Worm (Caenorhabditis elegans) whole organism, mixed stage, embryonic: ENCODE measurements around the gene T15B7.8.

Experiments used
- M03D4.4 ChIP-seq: sonication (generic microtip); optimal IDR thresholded peaks from 2 replicates; lab custom pipeline; 2017; ENCODE audit warnings: mild to moderate bottlenecking, missing genetic modification characterization, missing compliant biosample characterization
- bed-3 ChIP-seq: fragments of 200-800 bp; sonication (Bioruptor generic); optimal IDR thresholded peaks from 3 replicates; lab custom pipeline; 2018; ENCODE audit warnings: mild to moderate bottlenecking, missing genetic modification characterization, moderate library complexity, missing compliant biosample characterization
- blmp-1 ChIP-seq: fragments of 150-350 bp; optimal IDR thresholded peaks from 2 replicates; lab custom pipeline; 2014; ENCODE audit warnings: missing biosample characterization, missing genetic modification characterization
- ceh-43 ChIP-seq: fragments of 200-800 bp; sonication (Bioruptor generic); optimal IDR thresholded peaks from 2 replicates; lab custom pipeline; 2018; ENCODE audit warnings: mild to moderate bottlenecking, missing genetic modification characterization, moderate library complexity, missing compliant biosample characterization
- ceh-83 ChIP-seq: fragments of 200-800 bp; sonication (Bioruptor generic); optimal IDR thresholded peaks from 2 replicates; lab custom pipeline; 2018; ENCODE audit warnings: mild to moderate bottlenecking, missing genetic modification characterization, missing compliant biosample characterization
- ces-1 ChIP-seq: fragments of 150-350 bp; optimal IDR thresholded peaks from 2 replicates; lab custom pipeline; 2014; ENCODE audit warnings: missing biosample characterization, missing genetic modification reagents, missing genetic modification characterization
- cnd-1 ChIP-seq: fragments of 200-800 bp; sonication (Bioruptor generic); optimal IDR thresholded peaks from 2 replicates; lab custom pipeline; 2018; ENCODE audit warnings: mild to moderate bottlenecking, missing genetic modification characterization, missing compliant biosample characterization
- drap-1 ChIP-seq: fragments of 200-800 bp; sonication (Bioruptor generic); optimal IDR thresholded peaks from 3 replicates; lab custom pipeline; 2018; ENCODE audit warnings: mild to moderate bottlenecking, missing genetic modification characterization, missing compliant biosample characterization
- elt-1 ChIP-seq: sonication (generic microtip); optimal IDR thresholded peaks from 2 replicates; lab custom pipeline; 2017; ENCODE audit warnings: missing genetic modification characterization, mild to moderate bottlenecking, missing compliant biosample characterization, antibody characterized with exemption, moderate library complexity, borderline replicate concordance; ENCODE audit not compliant: insufficient read depth
- elt-3 ChIP-seq: fragments of 150-350 bp; optimal IDR thresholded peaks from 2 replicates; lab custom pipeline; 2014; ENCODE audit warnings: missing biosample characterization, missing genetic modification characterization
- flh-1 ChIP-seq: fragments of 200-800 bp; sonication (Bioruptor generic); optimal IDR thresholded peaks from 2 replicates; lab custom pipeline; 2018; ENCODE audit warnings: mild to moderate bottlenecking, missing genetic modification characterization, moderate library complexity, missing compliant biosample characterization
- ham-2 ChIP-seq: fragments of 200-800 bp; sonication (Bioruptor generic); optimal IDR thresholded peaks from 2 replicates; lab custom pipeline; 2018; ENCODE audit warnings: mild to moderate bottlenecking, missing genetic modification characterization, missing compliant biosample characterization
- hlh-1 ChIP-seq: fragments of 150-350 bp; optimal IDR thresholded peaks from 2 replicates; lab custom pipeline; 2014; ENCODE audit warnings: missing biosample characterization, missing genetic modification reagents, missing genetic modification characterization
- lin-13 ChIP-seq: fragments of 150-350 bp; optimal IDR thresholded peaks from 2 replicates; lab custom pipeline; 2014; ENCODE audit warnings: missing biosample characterization, missing genetic modification characterization
- lin-32 ChIP-seq: fragments of 200-800 bp; sonication (Bioruptor generic); optimal IDR thresholded peaks from 2 replicates; lab custom pipeline; 2018; ENCODE audit warnings: mild to moderate bottlenecking, missing genetic modification characterization, missing compliant biosample characterization
- lsy-2 ChIP-seq: fragments of 150-350 bp; optimal IDR thresholded peaks from 2 replicates; lab custom pipeline; 2014; ENCODE audit warnings: missing biosample characterization, missing genetic modification characterization
- mab-5 ChIP-seq: fragments of 150-350 bp; optimal IDR thresholded peaks from 2 replicates; lab custom pipeline; 2014; ENCODE audit warnings: missing biosample characterization, missing genetic modification characterization
- mep-1 ChIP-seq: fragments of 150-350 bp; optimal IDR thresholded peaks from 2 replicates; lab custom pipeline; 2017; ENCODE audit warnings: missing biosample characterization, missing genetic modification reagents, missing genetic modification characterization, inconsistent platforms
- mls-2 ChIP-seq: sonication (generic microtip); optimal IDR thresholded peaks from 2 replicates; lab custom pipeline; 2016; ENCODE audit warnings: mild to moderate bottlenecking, missing genetic modification characterization, moderate library complexity, missing compliant biosample characterization
- nhr-2 ChIP-seq: fragments of 150-350 bp; optimal IDR thresholded peaks from 2 replicates; lab custom pipeline; 2014; ENCODE audit warnings: missing biosample characterization, missing genetic modification characterization
- nhr-237 ChIP-seq: fragments of 150-350 bp; optimal IDR thresholded peaks from 2 replicates; lab custom pipeline; 2014; ENCODE audit warnings: missing biosample characterization, missing genetic modification characterization
- pha-4 ChIP-seq: fragments of 150-350 bp; optimal IDR thresholded peaks from 2 replicates; lab custom pipeline; 2018; ENCODE audit warnings: missing biosample characterization, missing genetic modification reagents, missing genetic modification characterization
- sem-2 ChIP-seq: fragments of 200-800 bp; sonication (Bioruptor generic); optimal IDR thresholded peaks from 2 replicates; lab custom pipeline; 2018; ENCODE audit warnings: mild to moderate bottlenecking, missing genetic modification characterization, missing compliant biosample characterization
- snpc-4 ChIP-seq: fragments of 150-350 bp; optimal IDR thresholded peaks from 2 replicates; lab custom pipeline; 2014; ENCODE audit warnings: missing biosample characterization, missing genetic modification characterization
- sptf-1 ChIP-seq: sonication (generic microtip); optimal IDR thresholded peaks from 2 replicates; lab custom pipeline; 2017; ENCODE audit warnings: mild to moderate bottlenecking, missing genetic modification characterization, moderate library complexity, missing compliant biosample characterization
- tbx-8 ChIP-seq: fragments of 200-800 bp; sonication (Bioruptor generic); optimal IDR thresholded peaks from 2 replicates; lab custom pipeline; 2018; ENCODE audit warnings: mild to moderate bottlenecking, missing genetic modification characterization, moderate library complexity, missing compliant biosample characterization
- unc-120 ChIP-seq: sonication (generic microtip); optimal IDR thresholded peaks from 2 replicates; lab custom pipeline; 2017; ENCODE audit warnings: missing genetic modification characterization, missing compliant biosample characterization; ENCODE audit not compliant: poor library complexity, severe bottlenecking
- unc-39 ChIP-seq: fragments of 150-350 bp; optimal IDR thresholded peaks from 2 replicates; lab custom pipeline; 2014; ENCODE audit warnings: missing biosample characterization, missing genetic modification characterization
- unc-62 ChIP-seq: fragments of 150-350 bp; optimal IDR thresholded peaks from 2 replicates; lab custom pipeline; 2014; ENCODE audit warnings: missing biosample characterization, missing genetic modification reagents, missing genetic modification characterization
- zip-8 ChIP-seq: fragments of 150-350 bp; optimal IDR thresholded peaks from 2 replicates; lab custom pipeline; 2014; ENCODE audit warnings: missing biosample characterization, missing genetic modification characterization
- ztf-11 ChIP-seq: fragments of 150-350 bp; optimal IDR thresholded peaks from 2 replicates; lab custom pipeline; 2014; ENCODE audit warnings: missing biosample characterization, missing genetic modification characterization

The T15B7.8 gene

DNA sequence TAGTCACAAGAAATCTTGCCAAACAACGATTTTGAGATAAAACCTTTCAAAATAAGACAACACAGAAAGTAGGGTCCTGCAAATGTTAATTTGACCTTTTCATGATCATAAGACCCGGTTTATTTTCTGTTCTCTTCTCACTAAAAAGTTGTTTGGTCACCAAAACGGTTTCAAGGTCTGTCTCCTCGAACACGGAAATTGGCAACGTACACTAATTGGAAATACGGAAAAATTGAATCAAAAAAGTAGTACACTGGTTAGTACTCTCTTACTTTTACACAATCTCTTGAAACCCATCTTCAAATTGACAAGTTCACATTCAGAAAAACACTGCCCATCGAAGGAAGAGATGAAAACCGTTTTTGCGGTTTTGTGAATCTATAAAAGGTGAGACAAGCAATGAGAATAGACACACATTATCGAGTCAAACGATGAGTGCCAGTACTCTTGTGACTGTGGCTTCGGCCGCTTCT, 9.2 kb downstream of the T15B7.8 start, which contains the start of gene col-142:
Gene col-142, plus strand, starts transcription at position 423 of the 473 bp plus-strand sequence.
- no peak for TF ChIP-seq elt-3
- no peak for TF ChIP-seq flh-1 (GFP tag; lab: Kevin White, UChicago)
- TF ChIP-seq tbx-8 (GFP tag; lab: Kevin White, UChicago), result no peak
- no peak for TF ChIP-seq mab-5 (tag; lab: Kevin White, UChicago)
- TF ChIP-seq ztf-11 (tag; lab: Kevin White, UChicago), result no peak
- no peak for TF ChIP-seq lsy-2
- no peak for TF ChIP-seq drap-1 (GFP tag; lab: Kevin White, UChicago)
- TF ChIP-seq nhr-2, result no peak
- no peak for TF ChIP-seq ces-1
- TF ChIP-seq zip-8, result no peak
- no peak for TF ChIP-seq cnd-1
- TF ChIP-seq sptf-1 (tag; lab: Kevin White, UChicago), result no peak
- TF ChIP-seq mls-2 (tag; lab: Kevin White, UChicago), result no peak
- no peak for TF ChIP-seq ceh-43 (GFP tag; lab: Kevin White, UChicago)
- no peak for TF ChIP-seq mep-1 (tag; lab: Kevin White, UChicago)
- TF ChIP-seq blmp-1 (tag; lab: Kevin White, UChicago), result no peak
- TF ChIP-seq hlh-1, result no peak
- no peak for TF ChIP-seq nhr-237
- TF ChIP-seq lin-32, result no peak
- TF ChIP-seq ham-2, result no peak

DNA sequence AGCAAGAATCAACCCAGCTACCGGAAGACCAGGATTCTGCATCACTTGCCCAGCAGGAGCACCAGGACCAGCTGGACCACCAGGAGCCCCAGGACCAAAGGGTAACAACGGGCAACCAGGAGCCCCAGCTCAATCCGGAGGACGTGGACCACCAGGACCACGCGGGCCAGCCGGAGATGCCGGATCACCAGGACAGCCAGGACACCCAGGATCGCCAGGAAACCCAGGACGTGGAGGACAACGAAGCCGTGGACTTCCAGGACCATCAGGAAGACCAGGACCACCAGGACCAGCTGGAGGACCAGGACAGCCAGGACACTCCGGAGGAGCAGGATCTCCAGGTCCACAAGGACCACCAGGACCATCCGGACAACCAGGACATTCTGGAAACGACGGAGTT, 9.9 kb downstream of the T15B7.8 start:
- TF ChIP-seq unc-39 (tag; lab: Kevin White, UChicago) (no peak), drap-1 (GFP tag; lab: Kevin White, UChicago) (no peak), elt-3 (no peak), pha-4 (tag; lab: Kevin White, UChicago) (no peak), mep-1 (tag; lab: Kevin White, UChicago) (no peak), unc-62 (GFP tag; lab: Kevin White, UChicago) (no peak), ceh-43 (GFP tag; lab: Kevin White, UChicago) (no peak), lin-13 (tag; lab: Kevin White, UChicago) (no peak), elt-1 (tag; lab: Kevin White, UChicago) (no peak), unc-120 (tag; lab: Kevin White, UChicago) (no peak), sem-2 (no peak), mab-5 (tag; lab: Kevin White, UChicago) (no peak), bed-3 (GFP tag; lab: Kevin White, UChicago) (no peak), nhr-2 (no peak), ceh-83 (GFP tag; lab: Kevin White, UChicago) (no peak), flh-1 (GFP tag; lab: Kevin White, UChicago) (no peak)

DNA sequence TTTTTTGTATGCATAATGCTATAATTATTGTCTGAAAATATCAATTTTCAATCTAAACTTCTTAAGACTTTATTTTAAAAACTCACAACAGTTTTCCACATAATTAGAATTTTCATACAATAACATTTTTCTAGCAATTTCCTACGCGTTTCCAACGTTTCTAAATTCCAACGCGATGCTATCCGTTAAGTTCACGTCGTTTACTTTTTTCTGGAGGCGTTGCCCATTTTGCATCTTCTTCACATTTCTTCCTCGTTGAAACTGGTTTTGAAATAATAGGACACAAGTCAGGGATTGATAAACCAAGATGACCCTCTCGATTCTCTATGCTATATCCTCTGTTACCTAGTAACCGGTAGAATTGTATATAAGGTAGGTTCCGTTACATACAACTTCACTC, 13.6 kb downstream of the T15B7.8 start, which contains the start of the genes T15B7.14 and col-143:
Gene T15B7.14, minus strand, starts transcription at position 101 of the 400 bp plus-strand sequence.
Gene col-143, plus strand, starts transcription at position 394 of the 400 bp plus-strand sequence.
- no peak for TF ChIP-seq pha-4 (tag; lab: Kevin White, UChicago)
- no peak for TF ChIP-seq unc-39 (tag; lab: Kevin White, UChicago)
- TF ChIP-seq unc-62 (GFP tag; lab: Kevin White, UChicago), result no peak
- TF ChIP-seq sem-2, result no peak
- no peak for TF ChIP-seq mab-5 (tag; lab: Kevin White, UChicago)
- TF ChIP-seq zip-8, result no peak
- no peak for TF ChIP-seq M03D4.4 (tag; lab: Kevin White, UChicago)
- no peak for TF ChIP-seq hlh-1
- TF ChIP-seq, all 35 proteins: peak for 0

DNA sequence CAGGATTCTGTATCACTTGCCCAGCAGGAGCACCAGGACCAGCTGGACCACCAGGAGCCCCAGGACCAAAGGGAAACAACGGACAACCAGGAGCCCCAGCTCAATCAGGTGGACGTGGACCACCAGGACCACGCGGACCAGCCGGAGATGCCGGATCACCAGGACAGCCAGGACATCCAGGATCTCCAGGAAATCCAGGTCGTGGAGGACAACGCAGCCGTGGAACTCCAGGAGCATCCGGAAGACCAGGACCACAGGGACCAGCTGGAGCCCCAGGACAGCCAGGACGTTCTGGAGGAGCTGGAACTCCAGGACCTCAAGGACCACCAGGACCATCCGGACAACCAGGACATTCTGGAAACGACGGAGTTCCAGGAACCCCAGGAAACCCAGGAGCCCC, 14.4 kb downstream of the T15B7.8 start:
- TF ChIP-seq sem-2 (no peak), cnd-1 (no peak), nhr-237 (no peak), drap-1 (GFP tag; lab: Kevin White, UChicago) (no peak)

DNA sequence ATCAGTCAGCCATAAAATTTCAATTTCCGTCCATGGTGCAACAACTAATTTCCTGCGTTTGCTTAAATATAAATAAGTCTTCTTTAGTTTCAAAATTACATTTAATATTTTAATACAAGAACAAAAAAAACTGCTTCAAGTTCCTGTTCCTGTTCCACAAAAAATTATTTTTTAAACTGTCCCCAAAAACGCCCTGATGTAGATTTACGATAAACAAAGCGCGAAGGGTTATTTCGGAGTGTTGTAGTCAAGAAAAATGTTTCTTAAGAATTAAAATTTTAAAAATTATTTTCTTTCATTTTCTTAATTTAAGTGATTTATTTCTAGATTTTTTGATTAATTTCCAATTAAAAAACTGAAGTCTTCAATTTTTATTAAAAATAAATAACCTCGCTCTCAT, 17.0 kb downstream of the T15B7.8 start, which contains the start of gene T15B7.15:
Gene T15B7.15, minus strand, starts transcription at position 67 of the 400 bp plus-strand sequence.
- TF ChIP-seq ces-1 (no peak), M03D4.4 (tag; lab: Kevin White, UChicago) (no peak), unc-39 (tag; lab: Kevin White, UChicago) (no peak), lin-32 (no peak), lsy-2 (no peak), sem-2 (no peak), snpc-4 (tag; lab: Kevin White, UChicago) (no peak), flh-1 (GFP tag; lab: Kevin White, UChicago) (no peak)
- TF ChIP-seq, all 35 proteins: peak for 0
